Worm (Caenorhabditis elegans) whole organism, L4 larva: ENCODE results near the gene F34H10.5.

Experiments
- F10B5.3 ChIP-seq: sonication (generic microtip); optimal IDR thresholded peaks from 2 replicates; lab custom pipeline; 2016; ENCODE audit warnings: mild to moderate bottlenecking, missing genetic modification characterization, missing compliant biosample characterization
- R02D3.7 ChIP-seq: fragments of 150-350 bp; sonication (generic microtip); optimal IDR thresholded peaks from 3 replicates; lab custom pipeline; 2014; ENCODE audit warnings: missing biosample characterization, missing genetic modification characterization
- ZK546.5 ChIP-seq, 2 experiments: sonication (generic microtip); optimal IDR thresholded peaks; 2 replicates each; lab custom pipeline; 2017; ENCODE audit warnings: missing biosample characterization in 2 of 2, missing genetic modification characterization in 2 of 2
- ceh-32 ChIP-seq: sonication (generic microtip); optimal IDR thresholded peaks from 2 replicates; lab custom pipeline; 2016; ENCODE audit warnings: mild to moderate bottlenecking, missing genetic modification characterization, missing compliant biosample characterization; ENCODE audit not compliant: poor library complexity
- cey-2 ChIP-seq: sonication (generic microtip); optimal IDR thresholded peaks from 3 replicates; lab custom pipeline; 2017; ENCODE audit warnings: missing genetic modification characterization, mild to moderate bottlenecking, missing compliant biosample characterization, antibody characterized with exemption, borderline replicate concordance; ENCODE audit not compliant: insufficient read depth
- dmd-8 ChIP-seq: fragments of 200-800 bp; sonication (Bioruptor generic); IDR thresholded peaks from 2 replicates; pipeline ENCODE4 v1.3.6; 2022; ENCODE audit warnings: missing genetic modification characterization, missing compliant biosample characterization
- dve-1 ChIP-seq: sonication (generic microtip); optimal IDR thresholded peaks from 2 replicates; lab custom pipeline; 2017; ENCODE audit warnings: antibody characterized with exemption, mild to moderate bottlenecking, missing genetic modification characterization, missing compliant biosample characterization; ENCODE audit not compliant: insufficient read depth
- hif-1 ChIP-seq, 2 experiments: sonication (generic microtip); optimal IDR thresholded peaks; 2 replicates each; lab custom pipeline; 2016 to 2017; ENCODE audit warnings: missing compliant biosample characterization in 2 of 2, missing genetic modification characterization in 2 of 2, missing genetic modification reagents in 2 of 2, missing genotype in 2 of 2, mild to moderate bottlenecking in 1 of 2
- mxl-2 ChIP-seq: fragments of 200-800 bp; sonication (Bioruptor generic); conservative IDR thresholded peaks from 2 replicates; pipeline ENCODE4 v1.3.6; 2022; ENCODE audit warnings: missing genetic modification reagents, missing genetic modification characterization, missing compliant biosample characterization
- nhr-11 ChIP-seq: fragments of 150-350 bp; optimal IDR thresholded peaks from 2 replicates; lab custom pipeline; 2014; ENCODE audit warnings: missing biosample characterization, missing genetic modification characterization
- nhr-237 ChIP-seq: sonication (generic microtip); optimal IDR thresholded peaks from 2 replicates; lab custom pipeline; 2017; ENCODE audit warnings: missing biosample characterization, missing genetic modification characterization
- pha-4 ChIP-seq, 2 experiments: fragments of 150-350 bp in 1 of 2; fragments of 200-800 bp in 1 of 2; sonication (Bioruptor generic) in 1 of 2; IDR thresholded peaks in 1 of 2; optimal IDR thresholded peaks in 1 of 2; 2 replicates each; pipeline versions ENCODE4 v1.3.6 to Lab custom; 2014 to 2022; ENCODE audit warnings: missing genetic modification characterization in 2 of 2, missing genetic modification reagents in 2 of 2, missing biosample characterization in 1 of 2, missing compliant biosample characterization in 1 of 2

DNA sequence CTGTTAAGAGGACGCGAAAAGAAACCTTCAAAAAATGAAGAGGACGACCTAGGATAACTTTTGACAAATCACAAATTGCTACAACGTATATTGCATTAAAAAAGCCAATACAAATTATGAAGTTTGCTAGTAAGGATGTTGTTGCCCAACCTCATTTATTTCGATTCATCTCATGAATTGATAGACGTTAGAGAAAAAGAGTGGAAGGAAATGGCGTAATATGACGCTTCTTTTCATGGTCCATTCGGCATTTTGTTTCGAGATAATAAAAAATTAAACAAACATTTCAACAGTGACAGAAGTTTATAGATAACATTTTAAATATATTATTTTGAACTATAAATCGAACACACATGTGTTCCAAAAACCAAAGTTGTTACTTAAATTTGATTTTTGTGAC, 5.4 kb downstream of the F34H10.5 start:
- no peak for TF ChIP-seq dmd-8
- TF ChIP-seq hif-1 (tag; optimal IDR thresholded peaks at IDR 0.05; lab: Kevin White, UChicago), result no peak
- no peak for TF ChIP-seq mxl-2
- no peak for TF ChIP-seq nhr-237 (tag; lab: Kevin White, UChicago)
- no peak for TF ChIP-seq ZK546.5 (tag; optimal IDR thresholded peaks at IDR 0.05; lab: Kevin White, UChicago)
- TF ChIP-seq cey-2 (tag; lab: Kevin White, UChicago), result no peak
- TF ChIP-seq R02D3.7 (tag; lab: Kevin White, UChicago), result no peak
- no peak for TF ChIP-seq pha-4 (GFP tag; IDR thresholded peaks at IDR 0.05; lab: Robert Waterston, UW)
- TF ChIP-seq pha-4 (tag; optimal IDR thresholded peaks at IDR 0.05; lab: Kevin White, UChicago), result no peak
- no peak for TF ChIP-seq F10B5.3 (tag; lab: Kevin White, UChicago)
- no peak for TF ChIP-seq dve-1 (tag; lab: Kevin White, UChicago)
- TF ChIP-seq nhr-11 (tag; lab: Kevin White, UChicago), result no peak
- no peak for TF ChIP-seq ceh-32 (tag; lab: Kevin White, UChicago)
